Worm (Caenorhabditis elegans) whole organism, midembryonic: ENCODE results near the gene srlf-28.

ENCODE experiments used
- klf-2 ChIP-seq: fragments of 200-800 bp; sonication (Bioruptor generic); conservative IDR thresholded peaks from 2 replicates; pipeline ENCODE4 v1.3.6; 2022; ENCODE audit warnings: missing genetic modification reagents, missing genetic modification characterization, missing compliant biosample characterization
- ref-1 ChIP-seq: fragments of 200-800 bp; sonication (Bioruptor generic); conservative IDR thresholded peaks from 2 replicates; pipeline ENCODE4 v1.3.6; 2022; ENCODE audit warnings: missing genetic modification reagents, missing genetic modification characterization, missing compliant biosample characterization

DNA sequence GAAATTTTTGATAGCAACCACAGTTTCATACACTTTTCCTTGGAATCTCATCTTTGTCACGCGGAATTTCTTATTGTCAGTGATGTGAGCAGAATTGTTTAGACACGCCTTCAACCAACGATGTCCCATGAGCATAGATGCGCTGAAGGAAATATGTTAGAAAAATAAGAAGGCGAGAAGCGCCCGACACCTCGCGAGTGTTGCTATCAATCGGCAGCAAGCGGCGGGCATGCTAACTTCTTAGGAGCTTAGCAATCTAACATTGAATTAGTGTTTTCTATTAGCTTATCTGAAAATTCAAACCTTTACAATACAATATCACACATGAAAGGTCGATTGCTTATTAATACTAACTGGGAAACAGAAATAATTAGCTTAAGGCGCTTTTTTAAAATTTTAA is 7.9 kb downstream of the srlf-28 start:
- TF ChIP-seq ref-1 (no peak), klf-2 (GFP tag; lab: Robert Waterston, UW) (no peak)
